Worm (Caenorhabditis elegans) whole organism, L1 larva: ENCODE measurements around the gene ZK813.6.

Experiments
- ceh-63 ChIP-seq: fragments of 200-800 bp; sonication (Bioruptor generic); optimal IDR thresholded peaks from 2 replicates; lab custom pipeline; 2018; ENCODE audit warnings: mild to moderate bottlenecking, missing genetic modification characterization, missing compliant biosample characterization
- elt-2 ChIP-seq: sonication (generic microtip); optimal IDR thresholded peaks from 2 replicates; lab custom pipeline; 2016; ENCODE audit warnings: missing genetic modification characterization, mild to moderate bottlenecking, inconsistent platforms, missing compliant biosample characterization, missing genetic modification reagents
- jun-1 ChIP-seq: fragments of 150-350 bp; optimal IDR thresholded peaks from 2 replicates; lab custom pipeline; 2014; ENCODE audit warnings: missing biosample characterization, missing genetic modification reagents, missing genetic modification characterization
- lin-13 ChIP-seq: fragments of 150-350 bp; optimal IDR thresholded peaks from 2 replicates; lab custom pipeline; 2014; ENCODE audit warnings: missing biosample characterization, missing genetic modification reagents, missing genetic modification characterization
- lin-35 ChIP-seq, 2 experiments: fragments of 150-350 bp; optimal IDR thresholded peaks; 2 replicates each; lab custom pipeline; 2014; ENCODE audit warnings: missing biosample characterization in 2 of 2, missing genetic modification characterization in 2 of 2, missing genetic modification reagents in 2 of 2
- mdl-1 ChIP-seq, 2 experiments: fragments of 150-350 bp; optimal IDR thresholded peaks; 2 replicates each; lab custom pipeline; 2014 to 2017; ENCODE audit warnings: missing biosample characterization in 2 of 2, missing genetic modification characterization in 2 of 2, inconsistent platforms in 1 of 2
- nhr-237 ChIP-seq: fragments of 150-350 bp; optimal IDR thresholded peaks from 2 replicates; lab custom pipeline; 2014; ENCODE audit warnings: missing biosample characterization, missing genetic modification characterization
- nhr-28 ChIP-seq: fragments of 150-350 bp; optimal IDR thresholded peaks from 2 replicates; lab custom pipeline; 2014; ENCODE audit warnings: missing biosample characterization, missing genetic modification characterization
- pag-3 ChIP-seq: sonication (generic microtip); optimal IDR thresholded peaks from 2 replicates; lab custom pipeline; 2017; ENCODE audit warnings: missing genetic modification characterization, mild to moderate bottlenecking, missing compliant biosample characterization, antibody characterized with exemption, borderline replicate concordance; ENCODE audit not compliant: insufficient read depth
- unc-62 ChIP-seq: fragments of 150-350 bp; optimal IDR thresholded peaks from 2 replicates; lab custom pipeline; 2014; ENCODE audit warnings: missing biosample characterization, missing genetic modification reagents, missing genetic modification characterization

DNA sequence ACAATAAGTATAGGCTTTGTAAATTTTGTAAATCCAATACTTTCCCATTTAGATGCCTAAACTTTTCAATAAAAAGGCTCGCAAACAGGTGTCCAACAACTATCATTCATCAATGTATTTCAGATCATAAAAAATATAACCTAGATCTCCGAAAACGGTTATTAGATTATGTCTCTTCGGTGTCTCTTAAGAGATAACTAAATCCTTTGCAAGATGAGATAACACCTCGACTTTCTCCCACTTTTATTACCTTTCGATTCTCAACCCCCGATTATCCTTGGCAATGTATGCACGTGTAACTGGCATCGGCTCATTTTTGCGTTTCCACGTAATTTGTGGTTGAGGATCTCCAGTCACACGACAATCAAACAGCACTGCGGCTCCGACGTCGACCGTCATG, 37.5 kb downstream of the ZK813.6 start:
- no peak for TF ChIP-seq nhr-237
- no peak for TF ChIP-seq lin-35 (GFP tag; optimal IDR thresholded peaks at IDR 0.05; lab: Kevin White, UChicago)
- TF ChIP-seq pag-3 (tag; lab: Kevin White, UChicago) = no peak
- TF ChIP-seq unc-62 = no peak
- TF ChIP-seq jun-1 (tag; lab: Kevin White, UChicago) = no peak
- TF ChIP-seq lin-13 (GFP tag; lab: Kevin White, UChicago) = no peak
- no peak for TF ChIP-seq elt-2 (tag; lab: Kevin White, UChicago)
- TF ChIP-seq nhr-28 (tag; lab: Kevin White, UChicago) = no peak
- TF ChIP-seq mdl-1 (tag; optimal IDR thresholded peaks at IDR 0.05; lab: Kevin White, UChicago) = no peak
- no peak for TF ChIP-seq ceh-63 (GFP tag; lab: Kevin White, UChicago)
